Worm (Caenorhabditis elegans) whole organism, L2 larva: ENCODE data around the gene R07B7.10.
A peak's percentile ranks its signal among the peaks of the same experiment; 100 is the strongest.
"Not testable (repeated sequence)": the region's sequence is repeated elsewhere in the genome, so short reads cannot be mapped to it uniquely, and the experiment has no call there.

Source experiments
- C34F6.9 ChIP-seq: fragments of 150-350 bp; optimal IDR thresholded peaks from 2 replicates; lab custom pipeline; 2014; ENCODE audit warnings: missing biosample characterization, missing genetic modification characterization
- F13H6.1 ChIP-seq: sonication (generic microtip); optimal IDR thresholded peaks from 2 replicates; lab custom pipeline; 2016; ENCODE audit warnings: missing genetic modification characterization, missing compliant biosample characterization
- ZK546.5 ChIP-seq: sonication (generic microtip); optimal IDR thresholded peaks from 2 replicates; lab custom pipeline; 2017; ENCODE audit warnings: missing biosample characterization, missing genetic modification characterization
- alr-1 ChIP-seq: fragments of 150-350 bp; optimal IDR thresholded peaks from 2 replicates; lab custom pipeline; 2014; ENCODE audit warnings: missing biosample characterization, missing genetic modification characterization
- aly-2 ChIP-seq: fragments of 150-350 bp; optimal IDR thresholded peaks from 2 replicates; lab custom pipeline; 2014; ENCODE audit warnings: missing biosample characterization, missing genetic modification characterization
- ama-1 ChIP-seq: fragments of 150-350 bp; optimal IDR thresholded peaks from 2 replicates; lab custom pipeline; 2018; ENCODE audit warnings: inconsistent platforms
- crh-2 ChIP-seq: sonication (generic microtip); optimal IDR thresholded peaks from 2 replicates; lab custom pipeline; 2017; ENCODE audit warnings: missing biosample characterization, missing genetic modification characterization
- elt-1 ChIP-seq: fragments of 150-350 bp; optimal IDR thresholded peaks from 2 replicates; lab custom pipeline; 2014; ENCODE audit warnings: missing biosample characterization, missing genetic modification characterization
- fos-1 ChIP-seq: fragments of 150-350 bp; optimal IDR thresholded peaks from 2 replicates; lab custom pipeline; 2014; ENCODE audit warnings: missing biosample characterization, missing genetic modification characterization
- lin-13 ChIP-seq: fragments of 150-350 bp; optimal IDR thresholded peaks from 2 replicates; lab custom pipeline; 2014; ENCODE audit warnings: missing biosample characterization, missing genetic modification reagents, missing genetic modification characterization
- lin-39 ChIP-seq: fragments of 150-350 bp; optimal IDR thresholded peaks from 2 replicates; lab custom pipeline; 2014; ENCODE audit warnings: missing biosample characterization, missing genetic modification reagents, missing genetic modification characterization
- lsy-2 ChIP-seq, 2 experiments: fragments of 150-350 bp in 1 of 2; sonication (generic microtip) in 1 of 2; optimal IDR thresholded peaks; 2 replicates each; lab custom pipeline; 2014 to 2017; ENCODE audit warnings: missing biosample characterization in 2 of 2, missing genetic modification characterization in 2 of 2
- mab-5 ChIP-seq: fragments of 150-350 bp; optimal IDR thresholded peaks from 2 replicates; lab custom pipeline; 2014; ENCODE audit warnings: missing biosample characterization, missing genetic modification characterization
- mdl-1 ChIP-seq, 2 experiments: fragments of 150-350 bp in 1 of 2; sonication (generic microtip) in 1 of 2; optimal IDR thresholded peaks; 2 replicates each; lab custom pipeline; 2017; ENCODE audit warnings: missing biosample characterization in 2 of 2, missing genetic modification characterization in 2 of 2
- nhr-10 ChIP-seq: sonication (generic microtip); optimal IDR thresholded peaks from 2 replicates; lab custom pipeline; 2017; ENCODE audit warnings: missing biosample characterization, missing genetic modification characterization
- nhr-21 ChIP-seq: fragments of 150-350 bp; optimal IDR thresholded peaks from 2 replicates; lab custom pipeline; 2014; ENCODE audit warnings: missing biosample characterization, missing genetic modification characterization
- nhr-237 ChIP-seq: fragments of 150-350 bp; optimal IDR thresholded peaks from 2 replicates; lab custom pipeline; 2014; ENCODE audit warnings: missing biosample characterization, missing genetic modification characterization
- nhr-6 ChIP-seq: fragments of 150-350 bp; optimal IDR thresholded peaks from 2 replicates; lab custom pipeline; 2014; ENCODE audit warnings: missing biosample characterization, missing genetic modification characterization
- nhr-77 ChIP-seq: fragments of 150-350 bp; optimal IDR thresholded peaks from 2 replicates; lab custom pipeline; 2014; ENCODE audit warnings: missing biosample characterization, missing genetic modification characterization
- sem-4 ChIP-seq: fragments of 150-350 bp; optimal IDR thresholded peaks from 2 replicates; lab custom pipeline; 2014; ENCODE audit warnings: missing biosample characterization, missing genetic modification reagents, missing genetic modification characterization
- skn-1 ChIP-seq: sonication (generic microtip); optimal IDR thresholded peaks from 2 replicates; lab custom pipeline; 2017; ENCODE audit warnings: missing biosample characterization, missing genetic modification characterization
- sma-9 ChIP-seq, 2 experiments: fragments of 150-350 bp in 1 of 2; sonication (generic microtip) in 1 of 2; optimal IDR thresholded peaks; 2 replicates each; lab custom pipeline; 2014 to 2016; ENCODE audit warnings: missing genetic modification characterization in 2 of 2, mild to moderate bottlenecking in 1 of 2, missing biosample characterization in 1 of 2, missing compliant biosample characterization in 1 of 2, missing genetic modification reagents in 1 of 2, moderate library complexity in 1 of 2
- unc-39 ChIP-seq: fragments of 150-350 bp; optimal IDR thresholded peaks from 2 replicates; lab custom pipeline; 2014; ENCODE audit warnings: missing biosample characterization, missing genetic modification characterization
- unc-62 ChIP-seq: fragments of 150-350 bp; optimal IDR thresholded peaks from 2 replicates; lab custom pipeline; 2014; ENCODE audit warnings: missing biosample characterization, missing genetic modification reagents, missing genetic modification characterization
- zag-1 ChIP-seq: fragments of 150-350 bp; optimal IDR thresholded peaks from 2 replicates; lab custom pipeline; 2014; ENCODE audit warnings: missing biosample characterization, missing genetic modification characterization
- ztf-11 ChIP-seq: sonication (generic microtip); optimal IDR thresholded peaks from 2 replicates; lab custom pipeline; 2017; ENCODE audit warnings: missing biosample characterization, missing genetic modification characterization
- ztf-4 ChIP-seq: fragments of 150-350 bp; optimal IDR thresholded peaks from 2 replicates; lab custom pipeline; 2014; ENCODE audit warnings: missing biosample characterization, missing genetic modification characterization

Gene R07B7.10

ce11 chrV:12115150-12115549 is 32.1 kb downstream of the R07B7.10 start:
- TF ChIP-seq C34F6.9 (tag; lab: Kevin White, UChicago) (no peak), sma-9 (GFP tag; optimal IDR thresholded peaks at IDR 0.05; lab: Kevin White, UChicago) (peak; percentile 20), sma-9 (tag; optimal IDR thresholded peaks at IDR 0.05; lab: Kevin White, UChicago) (no peak)

DNA sequence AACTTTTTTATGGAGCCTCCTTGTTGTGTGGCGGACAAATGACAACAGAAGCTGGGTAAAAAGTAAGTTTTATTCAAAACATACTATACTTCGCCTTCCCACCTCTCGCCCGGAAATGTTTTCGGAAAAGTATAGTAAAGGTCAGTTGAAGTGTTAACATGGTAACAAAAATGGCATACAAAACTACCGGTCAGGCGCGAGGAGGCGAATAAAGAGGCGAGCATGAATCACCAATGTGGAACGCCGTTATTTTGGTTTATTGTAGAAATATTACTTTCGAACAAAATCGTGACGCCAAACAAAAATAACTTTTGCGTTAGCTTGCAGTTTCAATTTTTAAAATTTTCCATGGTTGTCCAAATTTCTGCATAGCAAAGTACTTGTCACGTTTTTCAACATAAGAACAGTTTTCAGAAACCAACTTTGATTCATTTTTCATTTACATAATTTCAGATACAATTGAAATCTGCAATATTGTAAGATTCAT is 34.6 kb downstream of the R07B7.10 start, which contains the start of gene C13C4.8:
Gene C13C4.8 (plus strand): TSS at position 437 of the 487 bp plus-strand sequence.
- TF ChIP-seq alr-1 (no peak), mdl-1 (tag; optimal IDR thresholded peaks at IDR 0.05; lab: Kevin White, UChicago) (no peak)

DNA sequence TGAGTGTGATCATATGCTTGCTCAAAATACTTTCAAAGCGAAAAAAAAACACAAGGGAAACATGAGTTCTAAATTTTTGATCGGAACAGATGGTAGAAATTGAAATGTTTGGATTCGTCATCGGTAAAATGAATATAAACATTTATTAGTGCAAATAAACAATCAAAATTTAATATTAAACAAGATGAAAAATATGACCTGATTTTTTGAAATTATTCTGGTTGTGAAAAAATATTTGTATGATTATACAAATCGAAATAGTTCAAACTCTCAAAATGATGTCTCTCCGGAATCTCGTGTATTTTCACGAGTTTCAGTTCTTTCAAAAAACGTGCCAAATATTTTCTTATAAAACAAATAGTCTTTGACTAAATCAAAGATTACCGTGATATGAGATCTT is 37.4 kb downstream of the R07B7.10 start, which contains the start of gene C13C4.7:
Gene C13C4.7 (minus strand): TSS at position 101 of the 400 bp plus-strand sequence.
- no peak for TF ChIP-seq mab-5
- TF ChIP-seq zag-1 (tag; lab: Kevin White, UChicago): no peak
- TF ChIP-seq F13H6.1 (tag; lab: Kevin White, UChicago): no peak
- TF ChIP-seq ama-1 (lab: Kevin White, UChicago): no peak
- TF ChIP-seq ztf-11 (tag; lab: Kevin White, UChicago): no peak
- no peak for TF ChIP-seq aly-2 (tag; lab: Kevin White, UChicago)
- no peak for TF ChIP-seq lin-13 (GFP tag; lab: Kevin White, UChicago)
- no peak for TF ChIP-seq sem-4 (tag; lab: Kevin White, UChicago)
- no peak for TF ChIP-seq nhr-21 (tag; lab: Kevin White, UChicago)
- no peak for TF ChIP-seq fos-1
- TF ChIP-seq mdl-1 (tag; optimal IDR thresholded peaks at IDR 0.05; lab: Kevin White, UChicago): no peak
- TF ChIP-seq lsy-2 (tag; optimal IDR thresholded peaks at IDR 0.05; lab: Kevin White, UChicago): no peak
- no peak for TF ChIP-seq unc-62 (GFP tag; lab: Kevin White, UChicago)
- TF ChIP-seq ztf-4: no peak
- TF ChIP-seq nhr-237 (tag; lab: Kevin White, UChicago): no peak
- TF ChIP-seq ZK546.5: no peak

DNA sequence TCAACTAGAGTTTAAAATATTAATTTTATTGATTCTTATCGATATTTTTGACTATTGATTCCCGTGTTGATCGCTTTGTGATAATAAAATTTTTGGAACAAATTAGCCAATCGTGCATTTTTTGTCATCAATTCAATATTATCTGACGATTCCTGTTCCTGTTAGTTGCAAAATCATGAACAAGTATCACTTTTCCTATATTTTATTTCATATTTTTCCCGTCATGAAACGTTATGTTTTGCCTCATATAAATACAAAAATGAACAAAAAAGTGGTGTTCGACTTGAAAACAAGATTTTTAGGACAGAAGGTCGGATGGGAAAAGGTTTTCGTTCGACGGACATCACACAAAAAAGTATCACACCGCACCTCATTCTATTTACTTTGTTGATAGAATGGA is 38.3 kb downstream of the R07B7.10 start, which contains the start of gene C13C4.6:
Gene C13C4.6 (plus strand): TSS at position 301 of the 400 bp plus-strand sequence.
- no peak for TF ChIP-seq ztf-4
- no peak for TF ChIP-seq zag-1 (tag; lab: Kevin White, UChicago)
- TF ChIP-seq nhr-77 (tag; lab: Kevin White, UChicago): no peak
- TF ChIP-seq nhr-10 (tag; lab: Kevin White, UChicago): no peak
- TF ChIP-seq skn-1 (tag; lab: Kevin White, UChicago): no peak
- TF ChIP-seq alr-1: no peak
- no peak for TF ChIP-seq nhr-237 (tag; lab: Kevin White, UChicago)
- TF ChIP-seq nhr-6 (tag; lab: Kevin White, UChicago): no peak
- no peak for TF ChIP-seq lsy-2 (tag; optimal IDR thresholded peaks at IDR 0.05; lab: Kevin White, UChicago)
- no peak for TF ChIP-seq sem-4 (tag; lab: Kevin White, UChicago)
- TF ChIP-seq elt-1 (tag; lab: Kevin White, UChicago): no peak
- TF ChIP-seq lin-39 (tag; lab: Kevin White, UChicago): no peak

DNA sequence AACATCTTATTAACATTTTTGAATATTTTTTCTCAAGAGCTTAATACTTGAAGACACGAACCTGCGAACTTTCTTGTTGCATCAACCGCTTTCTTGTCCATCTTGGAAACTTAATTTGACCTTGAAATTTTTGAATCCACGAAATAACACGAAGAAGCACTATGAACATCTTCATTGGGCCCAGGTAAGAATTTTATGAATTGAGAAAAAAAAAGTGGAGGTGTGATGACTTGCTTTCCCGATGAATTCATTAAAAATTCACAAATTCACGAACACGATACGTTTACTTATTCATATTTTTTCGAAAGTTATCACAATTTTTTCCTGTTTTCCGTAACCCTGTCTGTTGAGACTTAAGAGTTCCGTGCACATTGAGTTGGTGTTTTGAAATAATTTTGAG is 47.7 kb downstream of the R07B7.10 start, which contains the start of gene C27A7.6:
Gene C27A7.6 (minus strand): TSS at position 101 of the 400 bp plus-strand sequence.
- TF ChIP-seq sem-4 (tag; lab: Kevin White, UChicago); ztf-4; unc-39: not testable (repeated sequence)
- TF ChIP-seq, all 48 proteins: peak for 0; not testable (repeated sequence) for 48

DNA sequence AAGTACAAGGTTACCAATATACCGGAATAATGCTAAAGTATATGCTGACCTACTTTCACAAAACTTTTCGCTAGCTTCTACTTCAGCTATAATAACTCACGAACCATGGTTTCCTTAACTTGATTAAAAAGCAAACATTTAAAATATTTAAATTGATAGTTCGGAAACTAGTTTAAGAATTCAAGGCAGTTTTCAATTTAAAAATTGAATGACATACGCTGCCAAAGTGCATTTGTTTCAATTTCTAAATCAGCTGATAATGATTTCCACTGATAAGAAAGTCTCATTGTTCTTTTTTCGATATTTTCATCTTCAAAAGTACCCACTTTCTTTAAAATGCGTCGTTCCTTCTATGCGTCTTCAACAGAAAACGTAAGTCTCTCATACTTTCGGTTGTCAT is 48.1 kb downstream of the R07B7.10 start, which contains the start of gene enpp-1:
Gene enpp-1 (plus strand): TSS at position 301 of the 400 bp plus-strand sequence.
- not testable (repeated sequence) for TF ChIP-seq crh-2, nhr-6, nhr-10 (tag; lab: Kevin White, UChicago)
- TF ChIP-seq, all 48 proteins: peak for 0; not testable (repeated sequence) for 48
